Fruit fly (Drosophila melanogaster) whole organism, embryonic: ENCODE measurements around the gene CG18596.

ENCODE experiments used
- CG15479 ChIP-seq: fragments of 200-800 bp; sonication (Bioruptor generic); optimal IDR thresholded peaks from 3 replicates; lab custom pipeline; 2019; ENCODE audit warnings: missing biosample characterization, mild to moderate bottlenecking, missing genetic modification characterization, moderate library complexity
- Doc2 ChIP-seq: fragments of 200-800 bp; sonication (Bioruptor generic); IDR thresholded peaks from 2 replicates; pipeline ENCODE4 v1.3.6; 2022; ENCODE audit warnings: missing biosample characterization, missing genetic modification characterization
- al ChIP-seq: fragments of 200-800 bp; sonication (Bioruptor generic); IDR thresholded peaks from 2 replicates; pipeline ENCODE4 v1.3.6; 2022; ENCODE audit warnings: missing biosample characterization, missing genetic modification characterization
- en ChIP-seq: fragments of 200-800 bp; sonication (Bioruptor generic); optimal IDR thresholded peaks from 2 replicates; lab custom pipeline; 2016; ENCODE audit warnings: missing biosample characterization, missing genetic modification characterization
- pnt ChIP-seq: fragments of 200-800 bp; sonication (Bioruptor generic); optimal IDR thresholded peaks from 3 replicates; lab custom pipeline; 2016; ENCODE audit warnings: missing biosample characterization, missing genetic modification characterization

DNA sequence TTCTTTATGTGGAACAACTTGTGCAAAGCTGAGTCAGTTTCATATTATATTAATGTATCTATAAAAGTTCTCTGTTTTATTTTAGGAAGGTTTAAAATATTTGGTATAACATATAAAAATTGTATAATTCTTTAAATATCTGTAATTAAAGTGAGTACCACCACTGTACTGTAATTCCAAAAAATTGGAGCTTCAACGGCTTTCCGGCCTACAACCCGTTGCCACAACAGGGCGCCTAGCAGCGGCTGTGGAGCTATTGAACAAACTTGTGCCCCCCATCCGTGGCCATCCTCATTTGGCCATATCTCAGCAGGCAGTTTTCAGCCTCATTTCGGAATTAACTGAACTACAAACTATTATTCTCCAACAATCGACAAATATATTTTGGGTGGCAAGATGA is 29.9 kb downstream of the CG18596 start, which contains the start of gene CG13855:
- TF ChIP-seq pnt (GFP tag; lab: Kevin White, UChicago) (no peak), Doc2 (no peak), al (no peak), CG15479 (no peak), en (GFP tag; lab: Kevin White, UChicago) (no peak)
